Worm (Caenorhabditis elegans) whole organism, late embryonic: ENCODE measurements around the gene sqt-1.

Experiments
- C08G9.2 ChIP-seq: sonication (generic microtip); optimal IDR thresholded peaks from 2 replicates; lab custom pipeline; 2016; ENCODE audit warnings: mild to moderate bottlenecking, missing genetic modification characterization, moderate library complexity, missing compliant biosample characterization
- C38D4.7 ChIP-seq: fragments of 200-800 bp; sonication (Bioruptor generic); optimal IDR thresholded peaks from 2 replicates; lab custom pipeline; 2018; ENCODE audit warnings: mild to moderate bottlenecking, missing genetic modification characterization, moderate library complexity, missing compliant biosample characterization
- K02D7.2 ChIP-seq: sonication (generic microtip); optimal IDR thresholded peaks from 2 replicates; lab custom pipeline; 2017; ENCODE audit warnings: mild to moderate bottlenecking, missing genetic modification characterization, missing compliant biosample characterization
- K09A11.1 ChIP-seq: sonication (generic microtip); optimal IDR thresholded peaks from 2 replicates; lab custom pipeline; 2017; ENCODE audit warnings: antibody characterized with exemption, mild to moderate bottlenecking, missing genetic modification characterization, missing compliant biosample characterization; ENCODE audit not compliant: insufficient read depth
- ceh-14 ChIP-seq: sonication (generic microtip); optimal IDR thresholded peaks from 2 replicates; lab custom pipeline; 2016; ENCODE audit warnings: missing genotype, missing genetic modification characterization, missing compliant biosample characterization
- ceh-18 ChIP-seq: sonication (generic microtip); optimal IDR thresholded peaks from 2 replicates; lab custom pipeline; 2016; ENCODE audit warnings: missing genetic modification characterization, missing compliant biosample characterization
- ceh-22 ChIP-seq: sonication (generic microtip); optimal IDR thresholded peaks from 2 replicates; lab custom pipeline; 2017; ENCODE audit warnings: missing biosample characterization, missing genetic modification characterization
- ceh-30 ChIP-seq: fragments of 150-350 bp; optimal IDR thresholded peaks from 2 replicates; lab custom pipeline; 2014; ENCODE audit warnings: missing biosample characterization, missing genetic modification characterization
- ceh-31 ChIP-seq: sonication (generic microtip); optimal IDR thresholded peaks from 2 replicates; lab custom pipeline; 2016; ENCODE audit warnings: missing genetic modification characterization, missing compliant biosample characterization
- ceh-34 ChIP-seq: sonication (generic microtip); optimal IDR thresholded peaks from 2 replicates; lab custom pipeline; 2016; ENCODE audit warnings: mild to moderate bottlenecking, missing genetic modification characterization, missing compliant biosample characterization
- ceh-45 ChIP-seq: fragments of 200-800 bp; sonication (Bioruptor generic); IDR thresholded peaks from 2 replicates; pipeline ENCODE4 v1.3.6; 2022; ENCODE audit warnings: missing genetic modification reagents, missing genetic modification characterization, missing compliant biosample characterization
- ceh-6 ChIP-seq: fragments of 200-800 bp; sonication (Bioruptor generic); optimal IDR thresholded peaks from 2 replicates; lab custom pipeline; 2018; ENCODE audit warnings: mild to moderate bottlenecking, missing genetic modification characterization, missing compliant biosample characterization
- dmd-4 ChIP-seq: sonication (generic microtip); optimal IDR thresholded peaks from 2 replicates; lab custom pipeline; 2016; ENCODE audit warnings: borderline replicate concordance, missing genetic modification characterization, missing compliant biosample characterization
- dve-1 ChIP-seq: sonication (generic microtip); optimal IDR thresholded peaks from 2 replicates; lab custom pipeline; 2017; ENCODE audit warnings: antibody characterized with exemption, mild to moderate bottlenecking, missing genetic modification characterization, missing compliant biosample characterization
- elt-2 ChIP-seq: sonication (generic microtip); optimal IDR thresholded peaks from 2 replicates; lab custom pipeline; 2016; ENCODE audit warnings: missing genetic modification reagents, missing genetic modification characterization, missing compliant biosample characterization
- elt-4 ChIP-seq: sonication (generic microtip); optimal IDR thresholded peaks from 2 replicates; lab custom pipeline; 2016; ENCODE audit warnings: missing genetic modification characterization, missing compliant biosample characterization
- fax-1 ChIP-seq: sonication (generic microtip); optimal IDR thresholded peaks from 2 replicates; lab custom pipeline; 2016; ENCODE audit warnings: missing genotype, missing genetic modification characterization, missing compliant biosample characterization
- hlh-8 ChIP-seq: sonication (generic microtip); optimal IDR thresholded peaks from 2 replicates; lab custom pipeline; 2016; ENCODE audit warnings: missing genotype, missing genetic modification characterization, missing compliant biosample characterization
- madf-2 ChIP-seq: sonication (generic microtip); optimal IDR thresholded peaks from 2 replicates; lab custom pipeline; 2017; ENCODE audit warnings: missing genetic modification characterization, missing compliant biosample characterization
- nhr-11 ChIP-seq: fragments of 150-350 bp; optimal IDR thresholded peaks from 2 replicates; lab custom pipeline; 2014; ENCODE audit warnings: missing biosample characterization, missing genetic modification characterization
- odd-2 ChIP-seq: sonication (generic microtip); optimal IDR thresholded peaks from 2 replicates; lab custom pipeline; 2017; ENCODE audit warnings: antibody characterized with exemption, mild to moderate bottlenecking, missing genetic modification characterization, missing compliant biosample characterization
- pag-3 ChIP-seq: sonication (generic microtip); optimal IDR thresholded peaks from 2 replicates; lab custom pipeline; 2016; ENCODE audit warnings: missing compliant biosample characterization, missing genetic modification characterization, borderline replicate concordance
- sdc-2 ChIP-seq: sonication (generic microtip); optimal IDR thresholded peaks from 2 replicates; lab custom pipeline; 2016; ENCODE audit warnings: missing genotype, missing genetic modification characterization, missing compliant biosample characterization
- tbx-7 ChIP-seq: sonication (generic microtip); optimal IDR thresholded peaks from 2 replicates; lab custom pipeline; 2016; ENCODE audit warnings: missing genotype, missing genetic modification characterization, missing compliant biosample characterization
- ttx-3 ChIP-seq: sonication (generic microtip); optimal IDR thresholded peaks from 2 replicates; lab custom pipeline; 2016; ENCODE audit warnings: missing genetic modification reagents, missing genetic modification characterization, missing compliant biosample characterization
- unc-42 ChIP-seq: sonication (generic microtip); optimal IDR thresholded peaks from 2 replicates; lab custom pipeline; 2016; ENCODE audit warnings: missing genotype, missing genetic modification characterization, missing compliant biosample characterization
- unc-55 ChIP-seq: sonication (generic microtip); optimal IDR thresholded peaks from 2 replicates; lab custom pipeline; 2017; ENCODE audit warnings: missing biosample characterization, missing genetic modification reagents, missing genetic modification characterization
- zip-5 ChIP-seq: sonication (generic microtip); optimal IDR thresholded peaks from 2 replicates; lab custom pipeline; 2016; ENCODE audit warnings: missing genetic modification characterization, missing compliant biosample characterization

sqt-1 gene

ce11 chrII:11335670-11336069 is 2.0 kb downstream of the sqt-1 start:
- TF ChIP-seq ceh-31 (peak; percentile 22), K09A11.1 (no peak), pag-3 (tag; lab: Kevin White, UChicago) (no peak), ceh-45 (no peak), zip-5 (no peak), unc-42 (tag; lab: Kevin White, UChicago) (peak; percentile 96), K02D7.2 (no peak), unc-55 (GFP tag; lab: Kevin White, UChicago) (no peak), hlh-8 (tag; lab: Kevin White, UChicago) (no peak)

ce11 chrII:11333846-11334638 is 3.6 kb downstream of the sqt-1 start:
- TF ChIP-seq ceh-30 (no peak), elt-2 (tag; lab: Kevin White, UChicago) (peak; percentile 55)
- TF ChIP-seq, all 69 proteins: peak for 1

ce11 chrII:11333375-11333774 is 4.3 kb downstream of the sqt-1 start:
- peak; percentile 19 for TF ChIP-seq unc-42 (tag; lab: Kevin White, UChicago)
- no peak for TF ChIP-seq zip-5
- TF ChIP-seq fax-1 (tag; lab: Kevin White, UChicago): no peak
- no peak for TF ChIP-seq ceh-14

- TF ChIP-seq ceh-31: peak; percentile 33
- TF ChIP-seq tbx-7 (tag; lab: Kevin White, UChicago): no peak
- TF ChIP-seq unc-42 (tag; lab: Kevin White, UChicago): peak; percentile 37
- TF ChIP-seq ttx-3 (tag; lab: Kevin White, UChicago): no peak
- TF ChIP-seq elt-4 (tag; lab: Kevin White, UChicago): peak; percentile 28
Measured at ce11 chrII:11329021-11329479, 8.6 kb downstream of the sqt-1 start, which contains the start of gene tag-180. tag-180 (minus strand) TSS chrII:11329429.

ce11 chrII:11319591-11319990 is 18.0 kb downstream of the sqt-1 start, which contains the start of gene nlp-51:
nlp-51 (minus strand) TSS chrII:11319691.
- TF ChIP-seq elt-2 (tag; lab: Kevin White, UChicago): no peak
- TF ChIP-seq, all 69 proteins: peak for 0

ce11 chrII:11316663-11317062 is 21.0 kb downstream of the sqt-1 start:
- TF ChIP-seq C38D4.7 (GFP tag; lab: Kevin White, UChicago) (no peak), elt-4 (tag; lab: Kevin White, UChicago) (no peak), dmd-4 (tag; lab: Kevin White, UChicago) (no peak), ceh-22 (tag; lab: Kevin White, UChicago) (no peak), ceh-34 (tag; lab: Kevin White, UChicago) (no peak), unc-42 (tag; lab: Kevin White, UChicago) (peak; percentile 63), odd-2 (tag; lab: Kevin White, UChicago) (no peak), C08G9.2 (no peak)

ce11 chrII:11314165-11314564 is 23.5 kb downstream of the sqt-1 start, which contains the start of gene T24F1.4:
T24F1.4 (minus strand) TSS chrII:11314265.
- TF ChIP-seq ceh-6 (GFP tag; lab: Kevin White, UChicago) (no peak), ceh-18 (tag; lab: Kevin White, UChicago) (no peak), sdc-2 (tag; lab: Kevin White, UChicago) (no peak), madf-2 (tag; lab: Kevin White, UChicago) (no peak), pag-3 (tag; lab: Kevin White, UChicago) (no peak), nhr-11 (tag; lab: Kevin White, UChicago) (no peak), hlh-8 (tag; lab: Kevin White, UChicago) (no peak), ceh-30 (no peak), dve-1 (tag; lab: Kevin White, UChicago) (no peak)
